Worm (Caenorhabditis elegans) whole organism, L1 larva: ENCODE results near the gene scl-14.

ENCODE experiments used
- alr-1 ChIP-seq: fragments of 200-800 bp; sonication (Bioruptor generic); optimal IDR thresholded peaks from 2 replicates; lab custom pipeline; 2018; ENCODE audit warnings: borderline replicate concordance, mild to moderate bottlenecking, missing genetic modification characterization, missing compliant biosample characterization
- snpc-4 ChIP-seq: fragments of 150-350 bp; optimal IDR thresholded peaks from 2 replicates; lab custom pipeline; 2014; ENCODE audit warnings: missing biosample characterization, missing genetic modification characterization

DNA sequence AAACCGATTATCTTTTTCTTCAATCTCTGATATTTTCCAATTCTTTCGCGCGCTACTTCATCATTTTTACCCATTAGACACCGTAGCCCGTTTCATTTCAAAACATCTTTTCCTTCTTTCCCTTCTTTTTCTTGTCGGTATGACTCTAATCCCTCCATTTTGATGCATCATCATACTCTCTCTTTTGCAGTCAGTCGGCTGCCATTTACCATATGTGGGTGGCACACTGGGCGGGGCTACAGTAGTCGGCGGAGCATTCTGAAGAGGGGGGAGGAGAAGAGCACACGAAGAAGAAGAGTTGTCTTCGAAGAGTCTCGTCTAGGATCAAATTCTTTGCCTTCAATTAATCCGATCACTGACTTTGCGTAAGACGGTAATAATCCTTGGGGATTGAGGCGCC lies 46.5 kb upstream of the scl-14 start, which contains the start of gene unc-30:
- TF ChIP-seq snpc-4 (no peak), alr-1 (no peak)
